Worm (Caenorhabditis elegans) whole organism, L2 larva: ENCODE results near the gene col-129.

Source experiments
- C34F6.9 ChIP-seq: fragments of 150-350 bp; optimal IDR thresholded peaks from 2 replicates; lab custom pipeline; 2014; ENCODE audit warnings: missing biosample characterization, missing genetic modification characterization
- F13H6.1 ChIP-seq: sonication (generic microtip); optimal IDR thresholded peaks from 2 replicates; lab custom pipeline; 2016; ENCODE audit warnings: missing genetic modification characterization, missing compliant biosample characterization
- R02D3.7 ChIP-seq: fragments of 150-350 bp; optimal IDR thresholded peaks from 2 replicates; lab custom pipeline; 2014; ENCODE audit warnings: missing biosample characterization, missing genetic modification characterization
- aly-2 ChIP-seq: fragments of 150-350 bp; optimal IDR thresholded peaks from 2 replicates; lab custom pipeline; 2014; ENCODE audit warnings: missing biosample characterization, missing genetic modification characterization
- ceh-82 ChIP-seq: fragments of 150-350 bp; optimal IDR thresholded peaks from 2 replicates; lab custom pipeline; 2014; ENCODE audit warnings: missing biosample characterization, missing genetic modification characterization
- dmd-4 ChIP-seq: sonication (generic microtip); optimal IDR thresholded peaks from 2 replicates; lab custom pipeline; 2017; ENCODE audit warnings: missing biosample characterization, missing genetic modification characterization
- egl-27 ChIP-seq: sonication (generic microtip); optimal IDR thresholded peaks from 3 replicates; lab custom pipeline; 2017; ENCODE audit warnings: missing biosample characterization, missing genetic modification reagents, missing genetic modification characterization
- elt-3 ChIP-seq: sonication (generic microtip); optimal IDR thresholded peaks from 2 replicates; lab custom pipeline; 2017; ENCODE audit warnings: missing biosample characterization, missing genetic modification characterization
- fos-1 ChIP-seq: fragments of 150-350 bp; optimal IDR thresholded peaks from 2 replicates; lab custom pipeline; 2014; ENCODE audit warnings: missing biosample characterization, missing genetic modification characterization
- gmeb-1 ChIP-seq: fragments of 150-350 bp; optimal IDR thresholded peaks from 2 replicates; lab custom pipeline; 2014; ENCODE audit warnings: missing biosample characterization, missing genetic modification characterization
- lin-11 ChIP-seq: fragments of 150-350 bp; sonication (generic microtip); optimal IDR thresholded peaks from 2 replicates; lab custom pipeline; 2014; ENCODE audit warnings: missing biosample characterization, missing genetic modification characterization, inconsistent platforms, mixed read lengths
- lsy-2 ChIP-seq, 2 experiments: fragments of 150-350 bp in 1 of 2; sonication (generic microtip) in 1 of 2; optimal IDR thresholded peaks; 2 replicates each; lab custom pipeline; 2014 to 2017; ENCODE audit warnings: missing biosample characterization in 2 of 2, missing genetic modification characterization in 2 of 2
- mdl-1 ChIP-seq, 2 experiments: fragments of 150-350 bp in 1 of 2; sonication (generic microtip) in 1 of 2; optimal IDR thresholded peaks; 2 replicates each; lab custom pipeline; 2017; ENCODE audit warnings: missing biosample characterization in 2 of 2, missing genetic modification characterization in 2 of 2
- nhr-10 ChIP-seq: sonication (generic microtip); optimal IDR thresholded peaks from 2 replicates; lab custom pipeline; 2017; ENCODE audit warnings: missing biosample characterization, missing genetic modification characterization
- nhr-129 ChIP-seq: fragments of 150-350 bp; optimal IDR thresholded peaks from 2 replicates; lab custom pipeline; 2014; ENCODE audit warnings: missing biosample characterization, missing genetic modification characterization
- nhr-25 ChIP-seq: fragments of 150-350 bp; sonication (generic microtip); optimal IDR thresholded peaks from 3 replicates; lab custom pipeline; 2014; ENCODE audit warnings: missing biosample characterization, missing genetic modification characterization
- nhr-6 ChIP-seq: fragments of 150-350 bp; optimal IDR thresholded peaks from 2 replicates; lab custom pipeline; 2014; ENCODE audit warnings: missing biosample characterization, missing genetic modification characterization
- peb-1 ChIP-seq: fragments of 150-350 bp; optimal IDR thresholded peaks from 2 replicates; lab custom pipeline; 2014; ENCODE audit warnings: missing biosample characterization, missing genetic modification characterization
- sem-4 ChIP-seq: fragments of 150-350 bp; optimal IDR thresholded peaks from 2 replicates; lab custom pipeline; 2014; ENCODE audit warnings: missing biosample characterization, missing genetic modification reagents, missing genetic modification characterization
- sma-3 ChIP-seq: sonication (generic microtip); optimal IDR thresholded peaks from 2 replicates; lab custom pipeline; 2016; ENCODE audit warnings: missing genetic modification reagents, missing genetic modification characterization, missing compliant biosample characterization
- sma-9 ChIP-seq, 2 experiments: fragments of 150-350 bp in 1 of 2; sonication (generic microtip) in 1 of 2; optimal IDR thresholded peaks; 2 replicates each; lab custom pipeline; 2014 to 2016; ENCODE audit warnings: missing genetic modification characterization in 2 of 2, mild to moderate bottlenecking in 1 of 2, missing biosample characterization in 1 of 2, missing compliant biosample characterization in 1 of 2, missing genetic modification reagents in 1 of 2, moderate library complexity in 1 of 2
- snpc-4 ChIP-seq: fragments of 150-350 bp; optimal IDR thresholded peaks from 2 replicates; lab custom pipeline; 2014; ENCODE audit warnings: missing biosample characterization, missing genetic modification characterization
- unc-39 ChIP-seq: fragments of 150-350 bp; optimal IDR thresholded peaks from 2 replicates; lab custom pipeline; 2014; ENCODE audit warnings: missing biosample characterization, missing genetic modification characterization
- unc-55 ChIP-seq: fragments of 150-350 bp; sonication (generic microtip); optimal IDR thresholded peaks from 3 replicates; lab custom pipeline; 2014; ENCODE audit warnings: missing biosample characterization, missing genetic modification reagents, missing genetic modification characterization
- zag-1 ChIP-seq: fragments of 150-350 bp; optimal IDR thresholded peaks from 2 replicates; lab custom pipeline; 2014; ENCODE audit warnings: missing biosample characterization, missing genetic modification characterization

The col-129 gene

ce11 chrIV:12122874-12123664 lies 12.8 kb upstream of the col-129 start, which contains the start of gene aly-3:
Gene aly-3 (plus strand): TSS chrIV:12123282.
- no peak for TF ChIP-seq nhr-25 (tag; lab: Kevin White, UChicago)
- TF ChIP-seq unc-55 (GFP tag; lab: Kevin White, UChicago): peak; percentile 49
- TF ChIP-seq egl-27 (tag; lab: Kevin White, UChicago): no peak
- no peak for TF ChIP-seq peb-1 (tag; lab: Kevin White, UChicago)
- TF ChIP-seq sma-9 (GFP tag; optimal IDR thresholded peaks at IDR 0.05; lab: Kevin White, UChicago): no peak
- TF ChIP-seq sma-9 (tag; optimal IDR thresholded peaks at IDR 0.05; lab: Kevin White, UChicago): no peak
- peak; percentile 33 for TF ChIP-seq nhr-129 (tag; lab: Kevin White, UChicago)
- TF ChIP-seq C34F6.9 (tag; lab: Kevin White, UChicago): peak; percentile 61
- peak; percentile 8 for TF ChIP-seq fos-1
- TF ChIP-seq lsy-2 (tag; optimal IDR thresholded peaks at IDR 0.05; lab: Kevin White, UChicago): peak in 1 of 2 experiments; percentile 32

- peak; percentile 71 for TF ChIP-seq C34F6.9 (tag; lab: Kevin White, UChicago)
- TF ChIP-seq lsy-2 (tag; optimal IDR thresholded peaks at IDR 0.05; lab: Kevin White, UChicago): peak in 1 of 2 experiments; percentile 55
- peak; percentile 76 for TF ChIP-seq nhr-129 (tag; lab: Kevin White, UChicago)
- TF ChIP-seq peb-1 (tag; lab: Kevin White, UChicago): no peak
- TF ChIP-seq unc-39 (tag; lab: Kevin White, UChicago): no peak
- TF ChIP-seq R02D3.7 (tag; lab: Kevin White, UChicago): no peak
- TF ChIP-seq elt-3: no peak
- TF ChIP-seq ceh-82 (tag; lab: Kevin White, UChicago): no peak
- peak; percentile 68 for TF ChIP-seq unc-55 (GFP tag; lab: Kevin White, UChicago)
- no peak for TF ChIP-seq snpc-4 (tag; lab: Kevin White, UChicago)
These were observed 10.8 kb upstream of the col-129 start, which contains the start of the genes ddb-1 and M18.6 for ce11 chrIV:12121076-12121475. Gene ddb-1 (minus strand): TSS chrIV:12121165. Gene M18.6 (plus strand): TSS chrIV:12121310.

ce11 chrIV:12120536-12120935 lies 10.3 kb upstream of the col-129 start:
- TF ChIP-seq zag-1 (tag; lab: Kevin White, UChicago) (no peak), snpc-4 (tag; lab: Kevin White, UChicago) (no peak), nhr-25 (tag; lab: Kevin White, UChicago) (no peak), nhr-10 (tag; lab: Kevin White, UChicago) (no peak), F13H6.1 (tag; lab: Kevin White, UChicago) (no peak), egl-27 (tag; lab: Kevin White, UChicago) (no peak), unc-55 (GFP tag; lab: Kevin White, UChicago) (no peak), fos-1 (no peak)
- TF ChIP-seq, all 48 proteins: peak for 0

ce11 chrIV:12114498-12114897 lies 4.3 kb upstream of the col-129 start:
- TF ChIP-seq sem-4 (tag; lab: Kevin White, UChicago) (peak; percentile 60), peb-1 (tag; lab: Kevin White, UChicago) (no peak), sma-9 (GFP tag; optimal IDR thresholded peaks at IDR 0.05; lab: Kevin White, UChicago) (no peak), sma-9 (tag; optimal IDR thresholded peaks at IDR 0.05; lab: Kevin White, UChicago) (no peak), lin-11 (tag; lab: Kevin White, UChicago) (no peak), mdl-1 (tag; optimal IDR thresholded peaks at IDR 0.05; lab: Kevin White, UChicago) (peak in 1 of 2 experiments; percentile 23), nhr-6 (tag; lab: Kevin White, UChicago) (no peak), C34F6.9 (tag; lab: Kevin White, UChicago) (peak; percentile 39), lsy-2 (tag; optimal IDR thresholded peaks at IDR 0.05; lab: Kevin White, UChicago) (peak in 1 of 2 experiments; percentile 14), gmeb-1 (no peak), nhr-129 (tag; lab: Kevin White, UChicago) (peak; percentile 82)

ce11 chrIV:12113056-12113455 lies 2.8 kb upstream of the col-129 start:
- peak in 1 of 2 experiments; percentile 23 for TF ChIP-seq lsy-2 (tag; optimal IDR thresholded peaks at IDR 0.05; lab: Kevin White, UChicago)
- no peak for TF ChIP-seq lin-11 (tag; lab: Kevin White, UChicago)
- TF ChIP-seq F13H6.1 (tag; lab: Kevin White, UChicago): peak; percentile 63
- TF ChIP-seq nhr-129 (tag; lab: Kevin White, UChicago): peak; percentile 94
- no peak for TF ChIP-seq aly-2 (tag; lab: Kevin White, UChicago)
- peak; percentile 35 for TF ChIP-seq C34F6.9 (tag; lab: Kevin White, UChicago)
- no peak for TF ChIP-seq dmd-4 (tag; lab: Kevin White, UChicago)

ce11 chrIV:12111477-12111876 lies 1.2 kb upstream of the col-129 start, which contains the start of gene dlc-2:
Gene dlc-2 (minus strand): TSS chrIV:12111577.
- TF ChIP-seq sem-4 (tag; lab: Kevin White, UChicago): no peak
- TF ChIP-seq sma-3: no peak
